Fruit fly (Drosophila melanogaster): ENCODE data around the gene CG33270.
"Not testable (repeated sequence)": the region's sequence is repeated elsewhere in the genome, so short reads cannot be mapped to it uniquely, and the experiment has no call there.

The CG33270 gene

DNA sequence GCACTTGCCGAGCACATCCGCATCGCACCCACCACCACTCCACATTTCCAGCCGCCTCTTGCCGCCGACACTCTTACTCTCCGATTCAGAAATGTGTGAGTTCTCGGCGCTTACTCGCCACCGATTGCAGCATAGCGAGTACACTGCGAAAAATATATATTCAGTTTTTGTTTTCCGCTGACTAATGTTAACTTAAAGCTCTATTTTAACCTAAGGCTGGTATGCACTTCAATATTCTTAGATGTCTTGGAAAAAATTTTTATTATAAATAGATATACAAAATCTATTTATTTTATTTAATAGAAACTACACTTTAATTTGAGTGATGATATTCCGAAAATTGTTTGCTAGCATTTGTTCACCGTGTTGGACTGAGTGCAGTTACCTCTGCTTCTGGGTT, 20.8 kb upstream of the CG33270 start:
- no peak for TF ChIP-seq CG8478 (optimal IDR thresholded peaks at IDR 0.05)
- no peak for TF ChIP-seq CTCF (optimal IDR thresholded peaks at IDR 0.05)

DNA sequence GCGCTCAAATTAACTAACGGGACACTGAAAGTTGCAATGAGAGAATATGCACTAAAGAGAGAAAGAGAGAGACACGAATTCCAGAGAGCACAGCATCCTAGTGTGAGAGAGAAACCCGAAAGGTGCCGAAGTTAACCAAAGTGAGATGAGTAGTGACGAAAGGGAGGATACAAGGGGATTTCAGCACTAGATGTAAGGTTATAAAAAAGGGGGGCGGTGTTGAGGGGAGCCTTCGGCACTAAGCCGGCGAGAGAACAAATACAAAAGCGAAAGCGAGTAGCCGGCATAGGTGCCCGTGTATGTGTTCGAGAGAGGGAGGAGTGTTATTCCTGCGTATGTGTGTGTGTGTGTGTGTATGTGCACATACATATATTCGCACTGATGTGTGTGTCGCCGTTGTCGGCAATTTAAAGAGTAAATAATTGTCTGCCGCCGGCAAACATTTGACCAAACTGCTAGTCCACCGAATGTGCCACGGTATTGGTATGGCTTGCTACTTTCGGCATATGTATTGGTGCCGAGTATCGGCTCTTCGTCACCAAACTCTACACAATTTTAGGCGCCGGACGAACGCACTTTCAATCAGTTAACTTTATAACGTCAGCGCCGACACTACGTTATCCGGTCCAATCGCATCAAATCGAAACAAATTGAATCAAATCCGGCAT, 18.3 kb upstream of the CG33270 start, which contains the start of gene CG7368:
Gene CG7368 (plus strand): TSS at position 618 of the 668 bp plus-strand sequence.
- TF ChIP-seq CG8478 (optimal IDR thresholded peaks at IDR 0.05) (no peak), CTCF (optimal IDR thresholded peaks at IDR 0.05) (no peak)

DNA sequence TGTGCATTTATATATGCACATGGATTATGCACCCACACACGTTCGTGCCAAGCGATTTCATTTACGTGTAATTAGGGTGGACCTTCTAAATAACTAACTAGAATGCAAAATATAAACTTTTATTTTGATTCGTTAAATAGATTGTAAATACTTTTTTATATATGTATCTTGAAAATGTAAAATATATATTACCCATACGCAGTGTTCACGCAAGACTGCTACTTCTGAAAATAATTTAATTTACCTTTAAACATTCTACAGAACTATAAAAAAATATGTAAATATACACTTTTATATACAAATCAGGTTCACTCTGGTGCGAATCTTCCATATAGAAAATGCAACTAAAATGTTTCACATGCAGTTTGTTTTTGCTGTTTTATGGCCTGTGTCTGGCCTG, 15.4 kb upstream of the CG33270 start:
- no peak for TF ChIP-seq CG8478 (optimal IDR thresholded peaks at IDR 0.05)
- no peak for TF ChIP-seq CTCF (optimal IDR thresholded peaks at IDR 0.05)

DNA sequence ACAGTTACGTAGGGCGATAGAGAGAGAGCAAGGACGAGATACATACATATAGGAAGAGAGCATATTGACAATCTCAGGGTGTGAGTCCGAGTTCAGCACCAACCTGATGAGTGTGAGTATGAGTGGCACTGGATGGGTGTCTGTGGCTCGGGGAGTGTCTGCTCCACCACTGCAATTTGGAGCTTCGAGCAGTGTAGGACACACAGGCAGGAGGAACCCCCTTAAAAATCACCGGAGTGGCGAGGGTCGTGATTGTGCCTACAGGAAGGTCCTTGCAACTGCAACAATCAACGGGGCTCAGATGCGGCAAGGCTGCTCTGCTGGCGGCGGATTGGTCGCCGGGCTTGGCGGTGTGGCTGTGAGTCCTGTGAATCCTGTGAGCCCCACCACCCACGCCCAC, 13.4 kb upstream of the CG33270 start:
- TF ChIP-seq CTCF (optimal IDR thresholded peaks at IDR 0.05), result no peak
- no peak for TF ChIP-seq CG8478 (optimal IDR thresholded peaks at IDR 0.05)

DNA sequence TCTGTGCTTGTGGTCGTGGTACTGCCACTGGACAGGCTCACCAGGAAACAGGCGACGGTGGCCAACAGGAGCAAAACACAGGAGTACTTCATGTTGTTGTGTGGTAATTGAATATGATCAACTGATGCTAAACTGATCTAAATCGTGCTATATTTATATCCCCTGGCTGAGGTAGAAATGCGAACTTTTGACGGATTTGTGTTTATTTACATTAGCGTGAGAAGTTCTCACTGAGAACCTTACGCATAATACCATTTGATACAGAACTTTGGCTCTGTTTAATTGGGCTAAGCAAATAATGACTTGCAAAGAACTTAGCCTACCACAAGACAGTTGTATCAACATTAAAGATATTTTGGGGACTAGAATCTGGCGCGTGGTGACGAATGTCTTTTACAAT, 12.7 kb upstream of the CG33270 start, which contains the start of gene CG33268:
Gene CG33268 (minus strand): TSS at position 101 of the 400 bp plus-strand sequence.
- TF ChIP-seq CTCF (optimal IDR thresholded peaks at IDR 0.05) (no peak), CG8478 (optimal IDR thresholded peaks at IDR 0.05) (no peak)

DNA sequence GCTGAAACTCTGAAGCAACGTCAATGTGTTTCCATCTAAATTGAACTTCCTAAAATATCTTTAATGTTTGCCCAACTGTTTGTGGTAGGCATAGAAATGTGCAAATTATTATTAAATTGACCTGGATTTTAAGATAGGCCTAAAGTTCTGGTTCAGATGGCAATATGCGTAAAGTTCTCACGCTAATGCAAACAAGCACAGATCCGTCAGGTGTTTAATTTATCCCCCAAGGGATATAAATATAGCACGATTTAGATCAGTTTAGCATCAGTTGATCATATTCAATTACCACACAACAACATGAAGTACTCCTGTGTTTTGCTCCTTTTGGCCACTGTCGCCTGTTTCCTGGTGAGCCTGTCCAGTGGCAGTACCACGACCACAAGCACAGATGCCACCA, 11.0 kb upstream of the CG33270 start, which contains the start of gene CG7377:
Gene CG7377 (plus strand): TSS at position 301 of the 400 bp plus-strand sequence.
- TF ChIP-seq CG8478, CTCF (optimal IDR thresholded peaks at IDR 0.05): not testable (repeated sequence)

DNA sequence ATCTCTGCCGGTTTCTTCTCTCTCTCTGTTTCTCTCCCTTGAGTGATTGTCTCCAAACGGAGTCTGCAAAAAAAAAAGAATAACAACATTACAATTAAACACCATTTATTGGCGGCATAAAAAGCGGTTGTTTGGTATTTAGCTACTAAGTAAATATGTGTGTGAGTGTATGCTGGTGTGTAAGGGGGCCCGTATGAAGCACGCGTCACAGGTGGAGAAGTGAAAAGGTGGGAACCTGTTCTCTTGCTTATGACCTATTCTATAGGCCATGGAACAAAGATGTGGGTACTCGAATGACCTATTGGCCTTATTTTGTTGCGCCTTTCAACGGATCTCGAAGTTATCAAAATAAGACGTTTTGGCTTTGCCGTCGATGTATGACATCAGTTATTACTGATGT, 10.2 kb upstream of the CG33270 start:
- TF ChIP-seq CTCF (optimal IDR thresholded peaks at IDR 0.05) (no peak), CG8478 (optimal IDR thresholded peaks at IDR 0.05) (no peak)

DNA sequence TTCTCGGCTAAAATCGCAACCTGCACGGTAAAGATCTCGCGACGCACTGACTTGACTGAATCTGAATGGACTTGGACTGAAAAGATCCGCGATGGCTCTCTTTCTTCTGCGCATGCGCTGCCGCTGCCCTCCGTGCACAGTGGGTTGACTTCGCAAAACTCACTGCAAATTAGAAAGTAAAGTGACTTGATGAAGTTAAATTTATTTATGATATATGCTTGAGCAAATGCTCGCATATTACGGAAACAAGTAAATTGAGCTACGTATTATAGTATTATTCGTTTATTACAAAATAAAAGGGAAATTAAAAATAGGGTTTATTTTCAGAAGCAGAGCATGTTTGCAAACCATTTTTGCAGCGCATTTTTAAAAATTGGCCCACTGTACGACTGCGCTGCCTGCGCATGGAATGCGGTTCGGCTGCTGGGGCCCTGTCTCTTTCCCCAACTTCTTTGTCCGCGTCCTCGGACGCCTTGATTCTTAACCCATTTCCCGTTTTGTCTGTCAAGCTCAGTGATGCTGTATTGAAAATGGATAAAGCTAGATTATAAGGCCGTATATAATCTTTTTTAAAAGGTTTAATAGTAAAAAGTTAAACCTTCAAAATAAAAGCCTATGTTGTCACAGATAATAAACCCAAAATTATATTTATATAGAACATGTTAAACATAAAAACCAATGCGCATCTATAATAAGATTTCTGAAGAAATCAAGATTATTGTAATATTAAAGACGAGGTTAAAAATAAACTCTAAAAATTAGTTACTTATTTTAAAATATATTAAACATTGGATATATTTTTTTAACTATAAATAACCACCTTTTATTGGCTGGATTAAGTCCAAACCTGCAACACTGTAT, 9.5 kb upstream of the CG33270 start, which contains the start of gene rt:
Gene rt (minus strand): TSS at position 51 of the 861 bp plus-strand sequence.
- TF ChIP-seq CTCF (optimal IDR thresholded peaks at IDR 0.05), result no peak
- TF ChIP-seq CG8478 (optimal IDR thresholded peaks at IDR 0.05), result no peak

DNA sequence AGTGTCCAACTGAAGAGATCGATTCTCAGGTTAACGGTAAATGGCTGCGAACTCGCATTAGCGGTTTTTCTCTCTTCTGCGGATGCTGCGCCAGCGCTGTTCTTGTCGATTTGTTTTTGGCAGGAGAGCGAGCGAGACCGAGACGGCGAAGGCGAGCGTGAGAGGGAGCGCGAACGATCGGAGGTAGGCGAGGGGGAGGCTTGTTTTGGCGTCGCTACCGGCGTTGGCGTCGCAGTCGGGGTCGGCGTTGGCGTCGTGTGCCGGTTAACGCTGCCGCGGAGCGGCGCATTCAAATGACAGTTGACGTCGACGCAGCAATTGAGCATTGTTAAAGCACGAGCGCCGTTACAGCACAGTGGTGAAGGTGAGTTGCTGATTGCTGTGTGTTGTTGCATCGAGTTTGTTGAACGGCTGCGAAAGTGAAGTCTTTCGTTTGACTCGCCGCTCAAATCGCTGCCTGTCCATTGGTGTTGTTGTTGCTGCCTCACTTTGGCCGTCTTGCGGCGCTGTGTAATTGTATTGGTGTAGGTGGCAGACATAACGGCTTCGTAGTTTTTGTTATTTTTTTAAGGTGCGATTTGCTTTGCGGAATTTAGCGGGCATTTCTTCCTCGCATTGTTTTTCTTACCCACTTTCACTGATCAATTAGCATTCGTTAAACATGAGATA, 8.5 kb upstream of the CG33270 start:
- TF ChIP-seq CG8478 (optimal IDR thresholded peaks at IDR 0.05) (no peak), CTCF (optimal IDR thresholded peaks at IDR 0.05) (no peak)

DNA sequence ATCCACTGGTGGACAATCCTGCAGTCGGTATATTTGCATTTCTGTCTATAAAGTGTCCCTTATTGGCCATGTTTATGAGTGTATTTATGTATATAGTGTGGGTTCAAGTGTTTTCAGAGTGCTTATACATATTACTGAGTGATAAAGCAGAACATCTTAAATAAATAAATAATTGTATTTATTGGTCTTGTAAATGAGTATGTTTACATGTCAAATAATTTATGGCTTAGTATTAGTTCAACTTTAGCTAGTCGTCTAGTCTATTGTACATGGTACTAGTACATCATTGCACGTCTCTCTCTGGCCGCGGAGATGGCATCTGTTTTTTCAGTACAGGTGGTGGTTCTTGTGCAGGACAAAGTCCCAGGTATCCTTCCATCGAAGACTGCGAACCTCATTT, 5.5 kb upstream of the CG33270 start, which contains the start of gene CG32086:
Gene CG32086 (minus strand): TSS at position 101 of the 400 bp plus-strand sequence.
- no peak for TF ChIP-seq CG8478 (optimal IDR thresholded peaks at IDR 0.05)
- no peak for TF ChIP-seq CTCF (optimal IDR thresholded peaks at IDR 0.05)

DNA sequence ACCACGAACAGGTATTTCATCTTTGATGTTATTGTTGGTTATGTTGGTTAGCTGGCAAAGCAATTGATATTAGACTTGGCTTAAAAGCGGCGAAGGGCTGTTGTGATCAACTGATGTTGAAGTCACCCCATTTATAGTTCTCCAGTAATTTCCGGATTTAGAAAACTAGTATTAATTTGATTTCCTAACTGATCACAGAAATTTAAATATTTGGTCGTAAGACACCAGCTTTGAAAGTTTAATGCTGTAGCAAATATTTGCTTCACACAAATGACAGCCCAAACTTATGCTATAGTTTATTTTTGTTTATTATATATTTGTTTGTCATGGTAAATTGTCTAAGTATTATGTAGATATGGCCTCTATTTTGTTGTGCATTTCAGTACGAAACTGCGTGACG, 3.7 kb upstream of the CG33270 start, which contains the start of gene CG33269:
Gene CG33269 (minus strand): TSS at position 101 of the 400 bp plus-strand sequence.
- TF ChIP-seq CG8478 (optimal IDR thresholded peaks at IDR 0.05) (no peak), CTCF (optimal IDR thresholded peaks at IDR 0.05) (no peak)

DNA sequence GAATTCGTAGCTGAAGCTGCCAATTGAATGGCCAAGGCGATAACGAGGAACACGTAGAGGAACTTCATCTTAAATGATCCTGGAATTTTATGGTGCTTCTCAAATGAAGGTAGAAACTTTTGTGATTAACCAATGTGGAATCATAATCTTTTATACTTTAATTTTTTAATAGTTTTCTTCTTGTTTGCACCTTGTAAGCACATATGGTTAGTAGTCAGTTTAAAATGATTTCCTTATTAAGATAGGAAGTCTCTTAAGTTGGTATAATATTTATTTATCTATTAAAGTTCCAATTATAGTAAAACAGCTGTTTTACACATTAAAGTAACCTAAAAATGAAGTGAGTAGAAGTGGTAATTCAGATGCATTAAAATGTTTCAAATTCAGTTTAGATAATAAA, 2.5 kb upstream of the CG33270 start, which contains the start of gene CG43391:
Gene CG43391 (minus strand): TSS at position 101 of the 400 bp plus-strand sequence.
- TF ChIP-seq CG8478 (optimal IDR thresholded peaks at IDR 0.05), result no peak
- no peak for TF ChIP-seq CTCF (optimal IDR thresholded peaks at IDR 0.05)

DNA sequence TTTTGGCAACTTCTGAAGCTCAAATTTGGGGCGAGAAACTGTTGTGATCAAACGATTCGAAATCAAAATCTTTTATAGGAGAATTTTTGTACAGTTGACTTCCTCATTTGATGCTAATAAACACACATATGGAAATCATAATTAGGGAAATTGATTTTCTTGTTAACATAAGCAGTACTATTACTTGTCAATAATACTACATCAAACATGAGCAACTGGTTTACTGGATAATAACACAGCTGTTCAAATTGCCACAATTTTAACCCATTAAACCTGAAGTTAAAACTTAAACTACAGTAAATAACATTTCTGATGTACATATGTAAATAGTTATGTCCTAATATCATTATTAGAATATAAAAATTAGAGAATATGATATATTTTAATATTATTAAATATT, 1.5 kb upstream of the CG33270 start, which contains the start of gene CG43390:
Gene CG43390 (minus strand): TSS at position 32 of the 400 bp plus-strand sequence.
- TF ChIP-seq CTCF (optimal IDR thresholded peaks at IDR 0.05) (no peak), CG8478 (optimal IDR thresholded peaks at IDR 0.05) (no peak)

DNA sequence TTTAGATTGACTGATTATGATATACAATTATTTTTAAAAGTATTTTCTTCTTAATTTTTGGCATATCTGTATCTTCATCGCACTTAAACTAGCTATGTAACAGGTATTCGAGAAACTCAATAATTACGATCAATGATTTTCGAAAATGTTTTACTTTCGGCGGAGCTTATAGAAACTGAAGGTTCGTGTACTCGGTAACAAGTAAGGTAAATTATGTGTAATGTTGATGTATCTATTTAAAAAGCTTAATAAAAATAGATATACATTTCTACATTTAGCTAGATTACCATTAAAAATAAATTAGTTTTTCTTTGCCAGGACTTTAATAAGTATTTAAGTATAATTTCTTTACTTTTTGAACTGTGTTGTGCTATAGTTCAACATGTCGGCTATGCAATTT, 424 bp upstream of the CG33270 start:
- TF ChIP-seq CG8478 (optimal IDR thresholded peaks at IDR 0.05) (no peak), CTCF (optimal IDR thresholded peaks at IDR 0.05) (no peak)

DNA sequence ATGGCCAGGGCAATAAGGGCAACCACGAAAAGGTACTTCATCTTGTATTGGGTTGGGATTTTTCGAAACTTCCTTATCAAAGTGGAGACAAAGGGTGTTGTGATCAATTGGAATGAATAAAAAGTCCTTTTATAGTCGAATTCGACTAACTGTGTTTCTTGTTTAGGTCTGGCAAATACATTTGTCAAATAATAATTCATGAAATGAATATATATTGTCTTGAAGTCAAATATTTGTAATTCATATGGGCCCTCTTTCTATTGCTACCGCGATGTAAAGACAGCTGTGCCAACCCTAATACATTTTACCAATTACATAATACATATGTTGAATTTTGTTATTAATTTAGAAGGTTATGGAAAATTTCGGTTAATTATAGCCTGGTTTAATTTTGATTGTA, 1.0 kb downstream of the CG33270 start, which contains the start of gene CG33271:
Gene CG33271 (minus strand): TSS at position 101 of the 400 bp plus-strand sequence.
- TF ChIP-seq CTCF (optimal IDR thresholded peaks at IDR 0.05) (no peak), CG8478 (optimal IDR thresholded peaks at IDR 0.05) (no peak)
